Fruit fly (Drosophila melanogaster) whole organism, wandering third instar larva: ENCODE results near the gene CG15547.

Experiments
- CrebA ChIP-seq: fragments of 200-800 bp; sonication (Bioruptor generic); optimal IDR thresholded peaks from 2 replicates; lab custom pipeline; 2016; ENCODE audit warnings: missing biosample characterization, mild to moderate bottlenecking, missing genetic modification characterization, borderline replicate concordance
- Dif ChIP-seq: fragments of 200-275, 200-300 bp; sonication (Bioruptor generic); optimal IDR thresholded peaks from 2 replicates; lab custom pipeline; 2018; ENCODE audit warnings: missing biosample characterization, missing genetic modification characterization; ENCODE audit not compliant: partially characterized antibody
- GATAd ChIP-seq: sonication (Bioruptor generic); optimal IDR thresholded peaks from 2 replicates; lab custom pipeline; 2016; ENCODE audit warnings: missing biosample characterization, missing genetic modification characterization
- Hnf4 ChIP-seq: fragments of 200-800 bp; sonication (Bioruptor generic); optimal IDR thresholded peaks from 2 replicates; lab custom pipeline; 2016; ENCODE audit warnings: missing biosample characterization, mild to moderate bottlenecking, missing genetic modification characterization
- Hr78 ChIP-seq: fragments of >200 bp; optimal IDR thresholded peaks from 2 replicates; lab custom pipeline; 2017; ENCODE audit warnings: missing biosample characterization, missing genetic modification characterization
- Hr83 ChIP-seq: fragments of 200-300 bp; sonication (Bioruptor generic); optimal IDR thresholded peaks from 2 replicates; lab custom pipeline; 2016; ENCODE audit warnings: missing biosample characterization, mild to moderate bottlenecking, missing genetic modification characterization, moderate library complexity; ENCODE audit not compliant: poor library complexity, severe bottlenecking
- Rel ChIP-seq, 2 experiments: fragments of 200-800 bp; sonication (Bioruptor generic) in 1 of 2; optimal IDR thresholded peaks; 2 replicates in 1 of 2; 3 replicates in 1 of 2; lab custom pipeline; 2016 to 2019; ENCODE audit warnings: mild to moderate bottlenecking in 2 of 2, missing biosample characterization in 2 of 2, missing genetic modification characterization in 2 of 2, moderate library complexity in 1 of 2
- Sp1 ChIP-seq: fragments of 200-800 bp; sonication (Bioruptor generic); optimal IDR thresholded peaks from 3 replicates; lab custom pipeline; 2019; ENCODE audit warnings: missing biosample characterization, mild to moderate bottlenecking, missing genetic modification characterization, moderate library complexity
- br ChIP-seq: fragments of 200-800 bp; sonication (Bioruptor generic); optimal IDR thresholded peaks from 2 replicates; lab custom pipeline; 2016; ENCODE audit warnings: missing biosample characterization, missing genetic modification characterization
- dmrt93B ChIP-seq: fragments of 200-800 bp; sonication (Bioruptor generic); optimal IDR thresholded peaks from 2 replicates; lab custom pipeline; 2018; ENCODE audit warnings: missing biosample characterization, mild to moderate bottlenecking, missing genetic modification characterization
- psq ChIP-seq: fragments of 200-800 bp; sonication (Bioruptor generic); optimal IDR thresholded peaks from 3 replicates; lab custom pipeline; 2017; ENCODE audit warnings: missing biosample characterization, mild to moderate bottlenecking, missing genetic modification characterization, moderate library complexity
- sv ChIP-seq: fragments of 200-800 bp; sonication (Bioruptor generic); optimal IDR thresholded peaks from 3 replicates; lab custom pipeline; 2016; ENCODE audit warnings: missing biosample characterization, missing genetic modification characterization
- woc ChIP-seq: sonication (Bioruptor generic); optimal IDR thresholded peaks from 2 replicates; lab custom pipeline; 2016; ENCODE audit warnings: missing biosample characterization, mild to moderate bottlenecking, missing genetic modification characterization

DNA sequence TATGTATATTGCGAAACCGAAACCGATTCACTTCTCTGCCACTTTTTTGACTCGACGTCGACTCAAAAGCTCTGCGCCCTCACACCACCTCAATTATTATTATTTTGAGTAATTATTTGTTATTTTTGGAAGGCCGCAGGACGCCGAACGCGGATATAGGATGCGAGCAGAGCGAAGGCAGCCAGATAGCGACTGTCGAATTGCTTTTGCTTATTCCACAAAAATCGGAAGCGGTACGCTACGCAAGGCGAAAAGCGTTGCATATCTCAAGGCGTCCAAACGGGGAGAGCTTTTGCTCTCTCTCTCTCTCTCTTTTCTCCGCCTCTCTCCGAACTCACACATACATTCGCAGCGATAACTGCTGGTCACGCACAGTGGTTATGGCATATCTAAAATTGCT lies 2.4 kb downstream of the CG15547 start, which contains the start of gene CG12071:
- no peak for TF ChIP-seq Rel (GFP tag; optimal IDR thresholded peaks at IDR 0.05; lab: Kevin White, UChicago)
- TF ChIP-seq Rel (tag; optimal IDR thresholded peaks at IDR 0.05; lab: Kevin White, UChicago): no peak
- TF ChIP-seq sv (GFP tag; lab: Kevin White, UChicago): no peak
- TF ChIP-seq dmrt93B: no peak
- TF ChIP-seq Sp1 (GFP tag; lab: Kevin White, UChicago): no peak
- no peak for TF ChIP-seq Hnf4
- no peak for TF ChIP-seq GATAd
- no peak for TF ChIP-seq Hr83 (GFP tag; lab: Kevin White, UChicago)
- TF ChIP-seq woc (GFP tag; lab: Kevin White, UChicago): no peak
- no peak for TF ChIP-seq Hr78 (GFP tag; lab: Kevin White, UChicago)
- TF ChIP-seq CrebA (GFP tag; lab: Kevin White, UChicago): no peak
- no peak for TF ChIP-seq psq (GFP tag; lab: Kevin White, UChicago)
- TF ChIP-seq Dif (GFP tag; lab: Kevin White, UChicago): no peak
- TF ChIP-seq br (GFP tag; lab: Kevin White, UChicago): no peak
